Worm (Caenorhabditis elegans): ENCODE results near the gene mes-6.

DNA sequence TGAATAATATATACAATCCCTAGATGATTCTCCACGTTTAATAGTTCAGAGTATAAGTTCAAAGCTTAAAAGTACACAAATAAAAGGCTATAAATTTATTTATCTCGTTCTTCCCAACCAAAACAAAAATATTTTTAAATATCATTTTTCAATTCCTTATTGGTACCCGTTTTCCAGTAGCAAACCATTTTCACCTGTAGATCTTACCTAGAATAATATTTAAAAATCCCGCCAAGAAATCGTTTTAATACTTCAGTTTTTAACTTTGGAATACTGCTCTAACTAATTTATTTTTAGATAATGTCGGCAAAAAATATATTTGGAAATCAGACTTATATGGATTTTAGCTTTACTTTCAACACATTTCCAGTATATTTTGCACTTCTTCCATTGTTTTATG lies 18.8 kb upstream of the mes-6 start, which contains the start of gene sru-7:
- TF ChIP-seq ets-4 (tag; optimal IDR thresholded peaks at IDR 0.05) (no peak), unc-86 (tag; optimal IDR thresholded peaks at IDR 0.05) (no peak), ceh-6 (GFP tag; optimal IDR thresholded peaks at IDR 0.05) (no peak), dve-1 (tag; optimal IDR thresholded peaks at IDR 0.05) (no peak), ceh-2 (tag; optimal IDR thresholded peaks at IDR 0.05) (no peak), K02D7.2 (tag; optimal IDR thresholded peaks at IDR 0.05) (no peak), ama-1 (optimal IDR thresholded peaks at IDR 0.05) (no peak), ceh-31 (tag; optimal IDR thresholded peaks at IDR 0.05) (no peak), lin-11 (tag; optimal IDR thresholded peaks at IDR 0.05) (no peak), pag-3 (tag; optimal IDR thresholded peaks at IDR 0.05; ENCODE audit: borderline replicate concordance) (no peak)
